Worm (Caenorhabditis elegans) whole organism, young adult: Measurements from ENCODE around the gene tomm-40.
A peak's percentile ranks its signal among the peaks of the same experiment; 100 is the strongest.

Experiments
- C06A6.2 ChIP-seq: fragments of 200-800 bp; sonication (Bioruptor generic); conservative IDR thresholded peaks from 2 replicates; pipeline ENCODE4 v1.3.6; 2022; ENCODE audit warnings: missing genetic modification characterization, missing compliant biosample characterization
- D2030.7 ChIP-seq: fragments of 200-800 bp; sonication (Bioruptor generic); IDR thresholded peaks from 2 replicates; pipeline ENCODE4 v1.3.6; 2022; ENCODE audit warnings: missing genetic modification reagents, missing genetic modification characterization, missing compliant biosample characterization
- F10E7.11 ChIP-seq: sonication (generic microtip); optimal IDR thresholded peaks from 2 replicates; lab custom pipeline; 2017; ENCODE audit warnings: mild to moderate bottlenecking, missing genetic modification characterization, moderate library complexity, missing compliant biosample characterization
- F23B12.7 ChIP-seq: sonication (generic microtip); optimal IDR thresholded peaks from 2 replicates; lab custom pipeline; 2017; ENCODE audit warnings: missing genetic modification characterization, mild to moderate bottlenecking, missing compliant biosample characterization, antibody characterized with exemption, moderate library complexity; ENCODE audit not compliant: insufficient read depth
- F33H1.4 ChIP-seq: fragments of 200-800 bp; sonication (Bioruptor generic); IDR thresholded peaks from 2 replicates; pipeline ENCODE4 v1.3.6; 2022; ENCODE audit warnings: missing genetic modification reagents, missing genetic modification characterization, missing compliant biosample characterization
- F52B5.7 ChIP-seq: sonication (generic microtip); optimal IDR thresholded peaks from 2 replicates; lab custom pipeline; 2016; ENCODE audit warnings: mild to moderate bottlenecking, missing genetic modification characterization, missing compliant biosample characterization
- K12H6.12 ChIP-seq: fragments of 200-800 bp; sonication (Bioruptor generic); optimal IDR thresholded peaks from 2 replicates; lab custom pipeline; 2018; ENCODE audit warnings: mild to moderate bottlenecking, missing genetic modification characterization, missing compliant biosample characterization
- Y53G8AR.9 ChIP-seq: fragments of 200-800 bp; sonication (Bioruptor generic); conservative IDR thresholded peaks from 2 replicates; pipeline ENCODE4 v1.3.6; 2022; ENCODE audit warnings: missing genetic modification reagents, missing genetic modification characterization, missing compliant biosample characterization
- Y95B8A.8 ChIP-seq: fragments of 200-800 bp; sonication (Bioruptor generic); IDR thresholded peaks from 2 replicates; pipeline ENCODE4 v1.3.6; 2022; ENCODE audit warnings: missing genetic modification reagents, missing genetic modification characterization, missing compliant biosample characterization
- atf-7 ChIP-seq: sonication (generic microtip); optimal IDR thresholded peaks from 2 replicates; lab custom pipeline; 2017; ENCODE audit warnings: mild to moderate bottlenecking, missing genetic modification characterization, missing compliant biosample characterization
- attf-3 ChIP-seq: fragments of 200-800 bp; sonication (Bioruptor generic); conservative IDR thresholded peaks from 2 replicates; pipeline ENCODE4 v1.3.6; 2022; ENCODE audit warnings: missing genetic modification reagents, missing genetic modification characterization, missing compliant biosample characterization
- attf-5 ChIP-seq: fragments of 200-800 bp; sonication (Bioruptor generic); optimal IDR thresholded peaks from 2 replicates; lab custom pipeline; 2018; ENCODE audit warnings: mild to moderate bottlenecking, missing genetic modification characterization, missing compliant biosample characterization
- cebp-1 ChIP-seq, 2 experiments: fragments of 200-800 bp in 1 of 2; sonication (Bioruptor generic) in 1 of 2; sonication (generic microtip) in 1 of 2; IDR thresholded peaks in 1 of 2; optimal IDR thresholded peaks in 1 of 2; 2 replicates each; pipeline versions ENCODE4 v1.3.6 to Lab custom; 2017 to 2022; ENCODE audit warnings: missing compliant biosample characterization in 2 of 2, missing genetic modification characterization in 2 of 2, mild to moderate bottlenecking in 1 of 2, missing genetic modification reagents in 1 of 2, moderate library complexity in 1 of 2
- die-1 ChIP-seq: sonication (generic microtip); optimal IDR thresholded peaks from 2 replicates; lab custom pipeline; 2016; ENCODE audit warnings: missing genotype, mild to moderate bottlenecking, missing genetic modification characterization, missing compliant biosample characterization
- gei-17 ChIP-seq: fragments of 200-800 bp; sonication (Bioruptor generic); optimal IDR thresholded peaks from 2 replicates; lab custom pipeline; 2018; ENCODE audit warnings: mild to moderate bottlenecking, missing genetic modification characterization, missing compliant biosample characterization
- hlh-12 ChIP-seq: sonication (generic microtip); optimal IDR thresholded peaks from 2 replicates; lab custom pipeline; 2016; ENCODE audit warnings: missing genetic modification characterization, missing compliant biosample characterization
- hsf-1 ChIP-seq: fragments of 200-800 bp; sonication (Bioruptor generic); IDR thresholded peaks from 2 replicates; pipeline ENCODE4 v1.3.6; 2022; ENCODE audit warnings: missing genetic modification reagents, missing genetic modification characterization, missing compliant biosample characterization
- let-607 ChIP-seq, 2 experiments: fragments of 200-800 bp in 1 of 2; sonication (Bioruptor generic) in 1 of 2; sonication (generic microtip) in 1 of 2; optimal IDR thresholded peaks; 2 replicates each; lab custom pipeline; 2016 to 2018; ENCODE audit warnings: mild to moderate bottlenecking in 2 of 2, missing compliant biosample characterization in 2 of 2, missing genetic modification characterization in 2 of 2, moderate library complexity in 2 of 2, missing genotype in 1 of 2
- lsl-1 ChIP-seq: fragments of 200-800 bp; sonication (Bioruptor generic); optimal IDR thresholded peaks from 2 replicates; lab custom pipeline; 2018; ENCODE audit warnings: mild to moderate bottlenecking, missing genetic modification characterization, moderate library complexity, missing compliant biosample characterization
- madf-10 ChIP-seq: sonication (generic microtip); optimal IDR thresholded peaks from 2 replicates; lab custom pipeline; 2016; ENCODE audit warnings: mild to moderate bottlenecking, missing genetic modification characterization, missing compliant biosample characterization
- madf-3 ChIP-seq: fragments of 200-800 bp; sonication (Bioruptor generic); IDR thresholded peaks from 2 replicates; pipeline ENCODE4 v1.3.6; 2022; ENCODE audit warnings: missing genetic modification reagents, missing genetic modification characterization, missing compliant biosample characterization
- madf-8 ChIP-seq: fragments of 200-800 bp; sonication (Bioruptor generic); conservative IDR thresholded peaks from 2 replicates; pipeline ENCODE4 v1.3.6; 2022; ENCODE audit warnings: missing genetic modification reagents, missing genetic modification characterization, missing compliant biosample characterization
- mes-4 ChIP-seq: sonication (generic microtip); optimal IDR thresholded peaks from 2 replicates; lab custom pipeline; 2016; ENCODE audit warnings: missing genotype, missing genetic modification characterization, missing compliant biosample characterization
- nhr-120 ChIP-seq: fragments of 200-800 bp; sonication (Bioruptor generic); IDR thresholded peaks from 2 replicates; pipeline ENCODE4 v1.3.6; 2022; ENCODE audit warnings: missing genetic modification characterization, missing compliant biosample characterization
- rcor-1 ChIP-seq: fragments of 200-800 bp; sonication (Bioruptor generic); IDR thresholded peaks from 2 replicates; pipeline ENCODE4 v1.3.6; 2022; ENCODE audit warnings: missing genetic modification reagents, missing genetic modification characterization, missing compliant biosample characterization
- somi-1 ChIP-seq: fragments of 200-800 bp; sonication (Bioruptor generic); optimal IDR thresholded peaks from 2 replicates; lab custom pipeline; 2018; ENCODE audit warnings: mild to moderate bottlenecking, missing genetic modification characterization, missing compliant biosample characterization
- tbp1 ChIP-seq: fragments of 200-800 bp; sonication (Bioruptor generic); optimal IDR thresholded peaks from 2 replicates; lab custom pipeline; 2018; ENCODE audit warnings: mild to moderate bottlenecking, missing genetic modification characterization, missing compliant biosample characterization
- unc-130 ChIP-seq: sonication (generic microtip); optimal IDR thresholded peaks from 2 replicates; lab custom pipeline; 2016; ENCODE audit warnings: missing genetic modification reagents, missing genetic modification characterization, missing compliant biosample characterization
- ztf-3 ChIP-seq: fragments of 200-800 bp; sonication (Bioruptor generic); optimal IDR thresholded peaks from 2 replicates; lab custom pipeline; 2018; ENCODE audit warnings: mild to moderate bottlenecking, missing genetic modification characterization, missing compliant biosample characterization

tomm-40 gene

ce11 chrII:9000331-9000730, 27.0 kb upstream of the tomm-40 start, which contains the start of gene F44G4.5:
F44G4.5 (minus strand) TSS chrII:9000431.
- TF ChIP-seq die-1 (tag; lab: Kevin White, UChicago) (no peak), rcor-1 (no peak), gei-17 (GFP tag; lab: Kevin White, UChicago) (no peak), cebp-1 (GFP tag; IDR thresholded peaks at IDR 0.05; lab: Robert Waterston, UW) (no peak), cebp-1 (tag; optimal IDR thresholded peaks at IDR 0.05; lab: Kevin White, UChicago) (no peak), somi-1 (GFP tag; lab: Kevin White, UChicago) (no peak), hsf-1 (GFP tag; lab: Robert Waterston, UW) (no peak), K12H6.12 (tag; lab: Kevin White, UChicago) (no peak), madf-8 (GFP tag; lab: Robert Waterston, UW) (no peak), unc-130 (GFP tag; lab: Kevin White, UChicago) (no peak), Y95B8A.8 (GFP tag; lab: Robert Waterston, UW) (no peak), let-607 (tag; optimal IDR thresholded peaks at IDR 0.05; lab: Kevin White, UChicago) (no peak), atf-7 (tag; lab: Kevin White, UChicago) (no peak), madf-10 (tag; lab: Kevin White, UChicago) (no peak), mes-4 (tag; lab: Kevin White, UChicago) (no peak), F23B12.7 (tag; lab: Kevin White, UChicago) (no peak), F52B5.7 (tag; lab: Kevin White, UChicago) (no peak)

- no peak for TF ChIP-seq K12H6.12 (tag; lab: Kevin White, UChicago)
- TF ChIP-seq attf-5 (GFP tag; lab: Kevin White, UChicago): peak; percentile 2
- peak; percentile 69 for TF ChIP-seq lsl-1 (GFP tag; lab: Kevin White, UChicago)
Observed at ce11 chrII:8997479-8997878, 24.1 kb upstream of the tomm-40 start, which contains the start of the genes F44G4.3 and tdp-1. F44G4.3 (minus strand) TSS chrII:8997662. tdp-1 (plus strand) TSS chrII:8997825.

ce11 chrII:8996064-8996463, 22.7 kb upstream of the tomm-40 start, which contains the start of gene ndub-2:
ndub-2 (plus strand) TSS chrII:8996364.
- TF ChIP-seq K12H6.12 (tag; lab: Kevin White, UChicago) (no peak), attf-3 (GFP tag; lab: Robert Waterston, UW) (no peak)

ce11 chrII:8994336-8994735, 21.0 kb upstream of the tomm-40 start, which contains the start of gene F44G4.1:
F44G4.1 (plus strand) TSS chrII:8994636.
- TF ChIP-seq F10E7.11 (tag; lab: Kevin White, UChicago) (no peak), C06A6.2 (GFP tag; lab: Robert Waterston, UW) (no peak), hlh-12 (tag; lab: Kevin White, UChicago) (no peak), Y53G8AR.9 (GFP tag; lab: Robert Waterston, UW) (peak; percentile 48; the same call in 1 of the 2 replicates), ztf-3 (GFP tag; lab: Kevin White, UChicago) (no peak), tbp1 (GFP tag; lab: Kevin White, UChicago) (no peak), nhr-120 (GFP tag; lab: Robert Waterston, UW) (no peak), F33H1.4 (no peak)

- TF ChIP-seq madf-3 (GFP tag; lab: Robert Waterston, UW): no peak
- TF ChIP-seq D2030.7 (GFP tag; lab: Robert Waterston, UW): no peak
- TF ChIP-seq lsl-1 (GFP tag; lab: Kevin White, UChicago): peak; percentile 8
Observed at ce11 chrII:8992780-8993179, 19.4 kb upstream of the tomm-40 start, which contains the start of gene ooc-5. ooc-5 (plus strand) TSS chrII:8993160.
